Worm (Caenorhabditis elegans): Measurements from ENCODE around the gene C25F6.8.

DNA sequence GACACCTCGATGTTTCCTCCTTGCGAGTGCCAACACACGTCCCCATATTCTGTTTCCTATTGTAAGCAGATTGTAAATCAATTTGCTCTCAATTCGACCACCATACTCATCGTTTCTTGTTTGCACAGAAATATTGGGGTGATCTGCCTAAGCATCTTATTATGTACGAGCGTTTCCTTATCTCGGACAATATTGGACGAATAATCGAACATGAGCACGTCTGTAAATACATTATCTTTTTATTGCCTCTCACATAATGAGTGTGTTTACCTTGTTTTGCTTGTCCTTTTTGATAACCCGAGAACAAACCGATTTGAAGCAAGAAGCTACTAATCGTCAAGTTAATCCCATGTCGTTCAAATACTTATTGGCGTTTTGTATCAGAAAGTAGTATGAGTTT is 7.1 kb downstream of the C25F6.8 start:
- TF ChIP-seq pha-4 (tag; optimal IDR thresholded peaks at IDR 0.05) (no peak), rnt-1 (tag; optimal IDR thresholded peaks at IDR 0.05) (no peak), ama-1 (optimal IDR thresholded peaks at IDR 0.05) (no peak), F13H6.1 (tag; optimal IDR thresholded peaks at IDR 0.05) (no peak), tbx-2 (tag; optimal IDR thresholded peaks at IDR 0.05) (no peak), fkh-10 (GFP tag; optimal IDR thresholded peaks at IDR 0.05) (no peak), Y22D7AL.16 (tag; optimal IDR thresholded peaks at IDR 0.05) (no peak)
